Worm (Caenorhabditis elegans): ENCODE data around the gene nhr-204.

ce11 chrV:303271-303670, 44.6 kb upstream of the nhr-204 start:
- no peak for TF ChIP-seq lin-38 (GFP tag; IDR thresholded peaks at IDR 0.05)
- TF ChIP-seq nhr-6 (tag; optimal IDR thresholded peaks at IDR 0.05), result no peak
- TF ChIP-seq nhr-76 (tag; optimal IDR thresholded peaks at IDR 0.05), result no peak
- no peak for TF ChIP-seq F26F4.8 (GFP tag; conservative IDR thresholded peaks at IDR 0.05)
- TF ChIP-seq hlh-30 (tag; optimal IDR thresholded peaks at IDR 0.05; ENCODE audit: insufficient read depth), result no peak
- no peak for TF ChIP-seq pqm-1 (tag; optimal IDR thresholded peaks at IDR 0.05)
- no peak for TF ChIP-seq egl-27 (tag; optimal IDR thresholded peaks at IDR 0.05)
- no peak for TF ChIP-seq dmd-6 (GFP tag; IDR thresholded peaks at IDR 0.05)
- no peak for TF ChIP-seq nhr-77 (tag; optimal IDR thresholded peaks at IDR 0.05)
- no peak for TF ChIP-seq egl-43 (GFP tag; IDR thresholded peaks at IDR 0.05)
- TF ChIP-seq unc-62 (GFP tag; optimal IDR thresholded peaks at IDR 0.05 in 1 of 2), result no peak
- TF ChIP-seq unc-62 (tag; optimal IDR thresholded peaks at IDR 0.05), result no peak
- TF ChIP-seq aha-1 (tag), result no peak

Measured in whole organism, L4 larva.